Worm (Caenorhabditis elegans) whole organism, mixed stage, embryonic: ENCODE data around the gene vav-1.
A peak's percentile ranks its signal among the peaks of the same experiment; 100 is the strongest.

Experiments used
- blmp-1 ChIP-seq: fragments of 150-350 bp; optimal IDR thresholded peaks from 2 replicates; lab custom pipeline; 2014; ENCODE audit warnings: missing biosample characterization, missing genetic modification characterization
- ceh-39 ChIP-seq: fragments of 150-350 bp; optimal IDR thresholded peaks from 2 replicates; lab custom pipeline; 2014; ENCODE audit warnings: missing biosample characterization, missing genetic modification characterization
- ceh-83 ChIP-seq: fragments of 200-800 bp; sonication (Bioruptor generic); optimal IDR thresholded peaks from 2 replicates; lab custom pipeline; 2018; ENCODE audit warnings: mild to moderate bottlenecking, missing genetic modification characterization, missing compliant biosample characterization
- ces-1 ChIP-seq: fragments of 150-350 bp; optimal IDR thresholded peaks from 2 replicates; lab custom pipeline; 2014; ENCODE audit warnings: missing biosample characterization, missing genetic modification reagents, missing genetic modification characterization
- cnd-1 ChIP-seq: fragments of 200-800 bp; sonication (Bioruptor generic); optimal IDR thresholded peaks from 2 replicates; lab custom pipeline; 2018; ENCODE audit warnings: mild to moderate bottlenecking, missing genetic modification characterization, missing compliant biosample characterization
- drap-1 ChIP-seq: fragments of 200-800 bp; sonication (Bioruptor generic); optimal IDR thresholded peaks from 3 replicates; lab custom pipeline; 2018; ENCODE audit warnings: mild to moderate bottlenecking, missing genetic modification characterization, missing compliant biosample characterization
- elt-1 ChIP-seq: sonication (generic microtip); optimal IDR thresholded peaks from 2 replicates; lab custom pipeline; 2017; ENCODE audit warnings: missing genetic modification characterization, mild to moderate bottlenecking, missing compliant biosample characterization, antibody characterized with exemption, moderate library complexity, borderline replicate concordance; ENCODE audit not compliant: insufficient read depth
- elt-3 ChIP-seq: fragments of 150-350 bp; optimal IDR thresholded peaks from 2 replicates; lab custom pipeline; 2014; ENCODE audit warnings: missing biosample characterization, missing genetic modification characterization
- flh-1 ChIP-seq: fragments of 200-800 bp; sonication (Bioruptor generic); optimal IDR thresholded peaks from 2 replicates; lab custom pipeline; 2018; ENCODE audit warnings: mild to moderate bottlenecking, missing genetic modification characterization, moderate library complexity, missing compliant biosample characterization
- ham-2 ChIP-seq: fragments of 200-800 bp; sonication (Bioruptor generic); optimal IDR thresholded peaks from 2 replicates; lab custom pipeline; 2018; ENCODE audit warnings: mild to moderate bottlenecking, missing genetic modification characterization, missing compliant biosample characterization
- hlh-1 ChIP-seq: fragments of 150-350 bp; optimal IDR thresholded peaks from 2 replicates; lab custom pipeline; 2014; ENCODE audit warnings: missing biosample characterization, missing genetic modification reagents, missing genetic modification characterization
- lin-32 ChIP-seq: fragments of 200-800 bp; sonication (Bioruptor generic); optimal IDR thresholded peaks from 2 replicates; lab custom pipeline; 2018; ENCODE audit warnings: mild to moderate bottlenecking, missing genetic modification characterization, missing compliant biosample characterization
- lsy-2 ChIP-seq: fragments of 150-350 bp; optimal IDR thresholded peaks from 2 replicates; lab custom pipeline; 2014; ENCODE audit warnings: missing biosample characterization, missing genetic modification characterization
- mab-5 ChIP-seq: fragments of 150-350 bp; optimal IDR thresholded peaks from 2 replicates; lab custom pipeline; 2014; ENCODE audit warnings: missing biosample characterization, missing genetic modification characterization
- mep-1 ChIP-seq: fragments of 150-350 bp; optimal IDR thresholded peaks from 2 replicates; lab custom pipeline; 2017; ENCODE audit warnings: missing biosample characterization, missing genetic modification reagents, missing genetic modification characterization, inconsistent platforms
- mls-2 ChIP-seq: sonication (generic microtip); optimal IDR thresholded peaks from 2 replicates; lab custom pipeline; 2016; ENCODE audit warnings: mild to moderate bottlenecking, missing genetic modification characterization, moderate library complexity, missing compliant biosample characterization
- nhr-12 ChIP-seq: fragments of 150-350 bp; optimal IDR thresholded peaks from 2 replicates; lab custom pipeline; 2014; ENCODE audit warnings: missing biosample characterization, missing genetic modification characterization
- nhr-2 ChIP-seq: fragments of 150-350 bp; optimal IDR thresholded peaks from 2 replicates; lab custom pipeline; 2014; ENCODE audit warnings: missing biosample characterization, missing genetic modification characterization
- nhr-237 ChIP-seq: fragments of 150-350 bp; optimal IDR thresholded peaks from 2 replicates; lab custom pipeline; 2014; ENCODE audit warnings: missing biosample characterization, missing genetic modification characterization
- nhr-28 ChIP-seq: fragments of 150-350 bp; optimal IDR thresholded peaks from 2 replicates; lab custom pipeline; 2014; ENCODE audit warnings: missing biosample characterization, missing genetic modification characterization
- nhr-76 ChIP-seq: sonication (generic microtip); optimal IDR thresholded peaks from 2 replicates; lab custom pipeline; 2017; ENCODE audit warnings: missing biosample characterization, missing genetic modification characterization
- pha-4 ChIP-seq: fragments of 150-350 bp; optimal IDR thresholded peaks from 2 replicates; lab custom pipeline; 2018; ENCODE audit warnings: missing biosample characterization, missing genetic modification reagents, missing genetic modification characterization
- sem-2 ChIP-seq: fragments of 200-800 bp; sonication (Bioruptor generic); optimal IDR thresholded peaks from 2 replicates; lab custom pipeline; 2018; ENCODE audit warnings: mild to moderate bottlenecking, missing genetic modification characterization, missing compliant biosample characterization
- snpc-4 ChIP-seq: fragments of 150-350 bp; optimal IDR thresholded peaks from 2 replicates; lab custom pipeline; 2014; ENCODE audit warnings: missing biosample characterization, missing genetic modification characterization
- sptf-1 ChIP-seq: sonication (generic microtip); optimal IDR thresholded peaks from 2 replicates; lab custom pipeline; 2017; ENCODE audit warnings: mild to moderate bottlenecking, missing genetic modification characterization, moderate library complexity, missing compliant biosample characterization
- unc-120 ChIP-seq: sonication (generic microtip); optimal IDR thresholded peaks from 2 replicates; lab custom pipeline; 2017; ENCODE audit warnings: missing genetic modification characterization, missing compliant biosample characterization; ENCODE audit not compliant: poor library complexity, severe bottlenecking
- unc-39 ChIP-seq: fragments of 150-350 bp; optimal IDR thresholded peaks from 2 replicates; lab custom pipeline; 2014; ENCODE audit warnings: missing biosample characterization, missing genetic modification characterization
- unc-62 ChIP-seq: fragments of 150-350 bp; optimal IDR thresholded peaks from 2 replicates; lab custom pipeline; 2014; ENCODE audit warnings: missing biosample characterization, missing genetic modification reagents, missing genetic modification characterization
- ztf-11 ChIP-seq: fragments of 150-350 bp; optimal IDR thresholded peaks from 2 replicates; lab custom pipeline; 2014; ENCODE audit warnings: missing biosample characterization, missing genetic modification characterization

vav-1 gene

ce11 chrX:9232037-9232436, at the start of gene vav-1:
vav-1 (minus strand) TSS chrX:9232137.
- TF ChIP-seq ceh-39 (tag; lab: Kevin White, UChicago), result no peak
- TF ChIP-seq mab-5 (tag; lab: Kevin White, UChicago), result no peak
- no peak for TF ChIP-seq nhr-237 (tag; lab: Kevin White, UChicago)
- TF ChIP-seq unc-120 (tag; lab: Kevin White, UChicago), result no peak
- no peak for TF ChIP-seq ham-2 (GFP tag; lab: Kevin White, UChicago)
- no peak for TF ChIP-seq snpc-4 (tag; lab: Kevin White, UChicago)
- TF ChIP-seq unc-62 (GFP tag; lab: Kevin White, UChicago), result no peak

ce11 chrX:9278653-9279052, 46.7 kb upstream of the vav-1 start, which contains the start of gene B0416.4:
B0416.4 (plus strand) TSS chrX:9278953.
- TF ChIP-seq lin-32 (GFP tag; lab: Kevin White, UChicago) (no peak), nhr-28 (tag; lab: Kevin White, UChicago) (no peak), snpc-4 (tag; lab: Kevin White, UChicago) (no peak), ceh-83 (GFP tag; lab: Kevin White, UChicago) (no peak), cnd-1 (tag; lab: Kevin White, UChicago) (no peak), sem-2 (GFP tag; lab: Kevin White, UChicago) (no peak), flh-1 (GFP tag; lab: Kevin White, UChicago) (no peak), ztf-11 (tag; lab: Kevin White, UChicago) (no peak)
- TF ChIP-seq, all 35 proteins: peak for 0

- no peak for TF ChIP-seq lsy-2 (tag; lab: Kevin White, UChicago)
- TF ChIP-seq ceh-39 (tag; lab: Kevin White, UChicago), result no peak
- TF ChIP-seq drap-1, result no peak
- TF ChIP-seq ceh-83 (GFP tag; lab: Kevin White, UChicago), result no peak
- no peak for TF ChIP-seq mab-5 (tag; lab: Kevin White, UChicago)
- TF ChIP-seq unc-39 (tag; lab: Kevin White, UChicago), result no peak
- TF ChIP-seq ham-2 (GFP tag; lab: Kevin White, UChicago), result no peak
- no peak for TF ChIP-seq elt-3 (tag; lab: Kevin White, UChicago)
- TF ChIP-seq nhr-12 (tag; lab: Kevin White, UChicago), result no peak
- no peak for TF ChIP-seq lin-32 (GFP tag; lab: Kevin White, UChicago)
- no peak for TF ChIP-seq ces-1
- no peak for TF ChIP-seq cnd-1 (tag; lab: Kevin White, UChicago)
- no peak for TF ChIP-seq nhr-2 (tag; lab: Kevin White, UChicago)
- no peak for TF ChIP-seq snpc-4 (tag; lab: Kevin White, UChicago)
- TF ChIP-seq elt-1 (tag; lab: Kevin White, UChicago), result no peak
- no peak for TF ChIP-seq sptf-1 (tag; lab: Kevin White, UChicago)
- TF ChIP-seq ztf-11 (tag; lab: Kevin White, UChicago), result no peak
- TF ChIP-seq mls-2, result no peak
- TF ChIP-seq unc-120 (tag; lab: Kevin White, UChicago), result no peak
- TF ChIP-seq blmp-1 (tag; lab: Kevin White, UChicago), result no peak
Observed at ce11 chrX:9274574-9274973, 42.6 kb upstream of the vav-1 start, which contains the start of gene B0416.10. B0416.10 (minus strand) TSS chrX:9274674.

- TF ChIP-seq mep-1 (tag; lab: Kevin White, UChicago) (peak; percentile 11), sptf-1 (tag; lab: Kevin White, UChicago) (no peak), elt-1 (tag; lab: Kevin White, UChicago) (peak; percentile 60)
Observed at ce11 chrX:9271886-9272285, 39.9 kb upstream of the vav-1 start.

- no peak for TF ChIP-seq nhr-76 (tag; lab: Kevin White, UChicago)
- no peak for TF ChIP-seq elt-1 (tag; lab: Kevin White, UChicago)
- no peak for TF ChIP-seq mep-1 (tag; lab: Kevin White, UChicago)
- TF ChIP-seq lin-32 (GFP tag; lab: Kevin White, UChicago), result no peak
- TF ChIP-seq unc-120 (tag; lab: Kevin White, UChicago), result no peak
- no peak for TF ChIP-seq pha-4 (tag; lab: Kevin White, UChicago)
- no peak for TF ChIP-seq sptf-1 (tag; lab: Kevin White, UChicago)
- TF ChIP-seq cnd-1 (tag; lab: Kevin White, UChicago), result no peak
- no peak for TF ChIP-seq nhr-2 (tag; lab: Kevin White, UChicago)
- TF ChIP-seq sem-2 (GFP tag; lab: Kevin White, UChicago), result no peak
- TF ChIP-seq hlh-1, result no peak
- TF ChIP-seq, all 35 proteins: peak for 0
Observed at ce11 chrX:9270753-9271152, 38.8 kb upstream of the vav-1 start, which contains the start of gene B0416.5. B0416.5 (minus strand) TSS chrX:9270853.
